Fruit fly (Drosophila melanogaster) whole organism, embryonic: ENCODE measurements around the gene pot.

Experiments
- Ada2b ChIP-seq: fragments of 200-800 bp; sonication (Bioruptor generic); IDR thresholded peaks from 2 replicates; pipeline ENCODE4 v1.3.6; 2022; ENCODE audit warnings: missing biosample characterization, missing genetic modification characterization
- Atf-2 ChIP-seq: fragments of 200-800 bp; sonication (Bioruptor generic); optimal IDR thresholded peaks from 2 replicates; lab custom pipeline; 2016; ENCODE audit warnings: missing biosample characterization, missing genetic modification characterization
- Atf6 ChIP-seq: fragments of 200-800 bp; sonication (Bioruptor generic); IDR thresholded peaks from 2 replicates; pipeline ENCODE4 v1.3.6; 2022; ENCODE audit warnings: missing biosample characterization, missing genetic modification characterization
- CG10366 ChIP-seq: fragments of 200-800 bp; sonication (Bioruptor generic); IDR thresholded peaks from 2 replicates; pipeline ENCODE4 v1.3.6; 2022; ENCODE audit warnings: missing biosample characterization, missing genetic modification characterization
- CG10462 ChIP-seq: fragments of 200-800 bp; sonication (Bioruptor generic); optimal IDR thresholded peaks from 2 replicates; lab custom pipeline; 2016; ENCODE audit warnings: missing biosample characterization, missing genetic modification characterization
- CG10654 ChIP-seq: fragments of 200-800 bp; sonication (Bioruptor generic); optimal IDR thresholded peaks from 2 replicates; lab custom pipeline; 2016; ENCODE audit warnings: missing biosample characterization, missing genetic modification characterization
- CG12104 ChIP-seq: fragments of 200-800 bp; sonication (Bioruptor generic); optimal IDR thresholded peaks from 3 replicates; lab custom pipeline; 2016; ENCODE audit warnings: missing biosample characterization, missing genetic modification characterization
- CG15601 ChIP-seq: fragments of 200-800 bp; sonication (Bioruptor generic); optimal IDR thresholded peaks from 3 replicates; lab custom pipeline; 2019; ENCODE audit warnings: missing biosample characterization, mild to moderate bottlenecking, missing genetic modification characterization, moderate library complexity
- CG1647 ChIP-seq: fragments of 200-800 bp; sonication (Bioruptor generic); optimal IDR thresholded peaks from 3 replicates; lab custom pipeline; 2016; ENCODE audit warnings: missing biosample characterization, missing genetic modification characterization
- CG17802 ChIP-seq: fragments of 200-800 bp; sonication (Bioruptor generic); optimal IDR thresholded peaks from 2 replicates; lab custom pipeline; 2018; ENCODE audit warnings: missing biosample characterization, mild to moderate bottlenecking, missing genetic modification characterization, moderate library complexity
- CG2120 ChIP-seq: fragments of 200-800 bp; sonication (Bioruptor generic); optimal IDR thresholded peaks from 3 replicates; lab custom pipeline; 2016; ENCODE audit warnings: missing biosample characterization, missing genetic modification characterization
- CG2678 ChIP-seq: fragments of 200-800 bp; sonication (Bioruptor generic); optimal IDR thresholded peaks from 3 replicates; lab custom pipeline; 2019; ENCODE audit warnings: missing biosample characterization, mild to moderate bottlenecking, missing genetic modification characterization, moderate library complexity
- CG30020 ChIP-seq: fragments of 200-800 bp; optimal IDR thresholded peaks from 2 replicates; lab custom pipeline; 2019; ENCODE audit warnings: missing biosample characterization, mild to moderate bottlenecking, missing genetic modification characterization, moderate library complexity
- CG31441 ChIP-seq: fragments of 200-800 bp; sonication (Bioruptor generic); IDR thresholded peaks from 2 replicates; pipeline ENCODE4 v1.3.6; 2022; ENCODE audit warnings: missing biosample characterization, missing genetic modification characterization
- CG33213 ChIP-seq: fragments of 200-800 bp; sonication (Bioruptor generic); optimal IDR thresholded peaks from 3 replicates; lab custom pipeline; 2016; ENCODE audit warnings: missing biosample characterization, missing genetic modification characterization
- CG42726 ChIP-seq: fragments of 200-800 bp; sonication (Bioruptor generic); IDR thresholded peaks from 2 replicates; pipeline ENCODE4 v1.3.6; 2022; ENCODE audit warnings: missing biosample characterization, missing genetic modification characterization; ENCODE audit not compliant: partially characterized antibody
- CG4328 ChIP-seq: fragments of 200-800 bp; sonication (Bioruptor generic); optimal IDR thresholded peaks from 3 replicates; lab custom pipeline; 2017; ENCODE audit warnings: missing biosample characterization, missing genetic modification reagents, missing genetic modification characterization
- CG5245 ChIP-seq: fragments of 200-800 bp; sonication (Bioruptor generic); optimal IDR thresholded peaks from 3 replicates; lab custom pipeline; 2016; ENCODE audit warnings: missing biosample characterization, missing genetic modification characterization
- CG6254 ChIP-seq: fragments of 200-800 bp; sonication (Bioruptor generic); optimal IDR thresholded peaks from 3 replicates; lab custom pipeline; 2017; ENCODE audit warnings: mild to moderate bottlenecking, missing biosample characterization, missing genetic modification reagents, missing genetic modification characterization
- CG6813 ChIP-seq: fragments of 200-800 bp; sonication (Bioruptor generic); optimal IDR thresholded peaks from 2 replicates; lab custom pipeline; 2017; ENCODE audit warnings: missing biosample characterization, missing genetic modification characterization, mild to moderate bottlenecking, moderate library complexity, missing genetic modification reagents
- CG7786 ChIP-seq: fragments of 200-800 bp; sonication (Bioruptor generic); optimal IDR thresholded peaks from 2 replicates; lab custom pipeline; 2016; ENCODE audit warnings: missing biosample characterization, missing genetic modification characterization
- CG8478 ChIP-seq: fragments of >200 bp; optimal IDR thresholded peaks from 2 replicates; lab custom pipeline; 2018
- CG9876 ChIP-seq: fragments of 200-800 bp; sonication (Bioruptor generic); optimal IDR thresholded peaks from 2 replicates; lab custom pipeline; 2016; ENCODE audit warnings: missing biosample characterization, missing genetic modification characterization
- CTCF ChIP-seq: fragments of 200-800 bp; sonication (Bioruptor generic); optimal IDR thresholded peaks from 2 replicates; lab custom pipeline; 2017; ENCODE audit warnings: missing biosample characterization, mild to moderate bottlenecking, missing genetic modification characterization, moderate library complexity
- Chrac-16 ChIP-seq: fragments of 200-800 bp; sonication (Bioruptor generic); optimal IDR thresholded peaks from 3 replicates; lab custom pipeline; 2016; ENCODE audit warnings: missing biosample characterization, missing genetic modification characterization
- D19B ChIP-seq: fragments of 200-800 bp; sonication (Bioruptor generic); optimal IDR thresholded peaks from 2 replicates; lab custom pipeline; 2017; ENCODE audit warnings: missing biosample characterization, mild to moderate bottlenecking, missing genetic modification characterization
- Ets97D ChIP-seq: fragments of 200-800 bp; sonication (Bioruptor generic); optimal IDR thresholded peaks from 3 replicates; lab custom pipeline; 2016; ENCODE audit warnings: missing biosample characterization, missing genetic modification characterization
- Fer2 ChIP-seq: fragments of 200-800 bp; sonication (Bioruptor generic); optimal IDR thresholded peaks from 2 replicates; lab custom pipeline; 2018; ENCODE audit warnings: missing biosample characterization, mild to moderate bottlenecking, missing genetic modification characterization, moderate library complexity
- Hand ChIP-seq: fragments of 200-800 bp; sonication (Bioruptor generic); optimal IDR thresholded peaks from 2 replicates; lab custom pipeline; 2017; ENCODE audit warnings: mild to moderate bottlenecking, missing biosample characterization, missing genetic modification reagents, missing genetic modification characterization
- Hr3 ChIP-seq: fragments of 200-800 bp; sonication (Bioruptor generic); optimal IDR thresholded peaks from 3 replicates; lab custom pipeline; 2016; ENCODE audit warnings: missing biosample characterization, missing genetic modification characterization
- Lim3 ChIP-seq: fragments of 200-800 bp; sonication (Bioruptor generic); IDR thresholded peaks from 2 replicates; pipeline ENCODE4 v1.3.6; 2022; ENCODE audit warnings: missing biosample characterization, missing genetic modification characterization
- Neu2 ChIP-seq: fragments of 200-800 bp; sonication (Bioruptor generic); optimal IDR thresholded peaks from 3 replicates; lab custom pipeline; 2016; ENCODE audit warnings: missing biosample characterization, missing genetic modification characterization, borderline replicate concordance
- Rfx ChIP-seq: fragments of 200-800 bp; sonication (Bioruptor generic); IDR thresholded peaks from 2 replicates; pipeline ENCODE4 v1.3.6; 2022; ENCODE audit warnings: missing biosample characterization, missing genetic modification characterization
- al ChIP-seq: fragments of 200-800 bp; sonication (Bioruptor generic); IDR thresholded peaks from 2 replicates; pipeline ENCODE4 v1.3.6; 2022; ENCODE audit warnings: missing biosample characterization, missing genetic modification characterization
- bigmax ChIP-seq: fragments of 200-800 bp; sonication (Bioruptor generic); optimal IDR thresholded peaks from 2 replicates; lab custom pipeline; 2018; ENCODE audit warnings: missing biosample characterization, mild to moderate bottlenecking, missing genetic modification characterization
- caup ChIP-seq: fragments of 200-800 bp; sonication (Bioruptor generic); optimal IDR thresholded peaks from 3 replicates; lab custom pipeline; 2017; ENCODE audit warnings: missing biosample characterization, mild to moderate bottlenecking, missing genetic modification characterization, moderate library complexity; ENCODE audit not compliant: severe bottlenecking
- dpn ChIP-seq, 2 experiments: fragments of 200-800 bp; sonication (Bioruptor generic); optimal IDR thresholded peaks; 3 replicates each; lab custom pipeline; 2016; ENCODE audit warnings: missing biosample characterization in 2 of 2, missing genetic modification characterization in 2 of 2
- en ChIP-seq: fragments of 200-800 bp; sonication (Bioruptor generic); optimal IDR thresholded peaks from 2 replicates; lab custom pipeline; 2016; ENCODE audit warnings: missing biosample characterization, missing genetic modification characterization
- esg ChIP-seq: fragments of 200-800 bp; sonication (Bioruptor generic); conservative IDR thresholded peaks from 2 replicates; pipeline ENCODE4 v1.3.6; 2022; ENCODE audit warnings: missing biosample characterization, missing genetic modification characterization
- fd64A ChIP-seq: fragments of 200-800 bp; sonication (Bioruptor generic); optimal IDR thresholded peaks from 3 replicates; lab custom pipeline; 2018; ENCODE audit warnings: missing biosample characterization, mild to moderate bottlenecking, missing genetic modification characterization
- kah ChIP-seq: fragments of 200-800 bp; sonication (Bioruptor generic); optimal IDR thresholded peaks from 2 replicates; lab custom pipeline; 2018; ENCODE audit warnings: missing biosample characterization, mild to moderate bottlenecking, missing genetic modification characterization
- nmo ChIP-seq: fragments of 200-800 bp; sonication (Bioruptor generic); optimal IDR thresholded peaks from 2 replicates; lab custom pipeline; 2018; ENCODE audit warnings: missing biosample characterization, mild to moderate bottlenecking, missing genetic modification characterization, moderate library complexity
- p53 ChIP-seq: fragments of 200-800 bp; sonication (Bioruptor generic); optimal IDR thresholded peaks from 2 replicates; lab custom pipeline; 2016; ENCODE audit warnings: missing biosample characterization, missing genetic modification characterization
- pan ChIP-seq, 4 experiments: fragments of >200 bp in 3 of 4; fragments of 200-800 bp in 1 of 4; sonication (Bioruptor generic) in 1 of 4; optimal IDR thresholded peaks in 3 of 4; IDR thresholded peaks in 1 of 4; 2 replicates each; pipeline versions ENCODE4 v1.3.6 to Lab custom; 2017 to 2022; ENCODE audit warnings: missing biosample characterization in 2 of 4, missing genetic modification characterization in 2 of 4, mixed read lengths in 1 of 4
- pho ChIP-seq: fragments of 200-800 bp; sonication (Bioruptor generic); optimal IDR thresholded peaks from 2 replicates; lab custom pipeline; 2016; ENCODE audit warnings: missing biosample characterization, missing genetic modification characterization
- seq ChIP-seq: fragments of 200-800 bp; sonication (Bioruptor generic); IDR thresholded peaks from 2 replicates; pipeline ENCODE4 v1.3.6; 2022; ENCODE audit warnings: missing biosample characterization, missing genetic modification characterization
- sima ChIP-seq: fragments of 200-800 bp; sonication (Bioruptor generic); optimal IDR thresholded peaks from 2 replicates; lab custom pipeline; 2016; ENCODE audit warnings: missing biosample characterization, missing genetic modification characterization
- slou ChIP-seq: fragments of 200-800 bp; sonication (Bioruptor generic); optimal IDR thresholded peaks from 3 replicates; lab custom pipeline; 2016; ENCODE audit warnings: missing biosample characterization, missing genetic modification characterization
- z ChIP-seq: fragments of 200-800 bp; sonication (Bioruptor generic); IDR thresholded peaks from 3 replicates; pipeline ENCODE4 v1.3.6; 2022; ENCODE audit warnings: missing biosample characterization, missing genetic modification characterization

pot gene

dm6 chrX:11857522-11858438 is 59.3 kb downstream of the pot start (continued):
- TF ChIP-seq esg (GFP tag; lab: Robert Waterston, UW) (peak; percentile 51), D19B (GFP tag; lab: Kevin White, UChicago) (no peak), CG31441 (GFP tag; lab: Robert Waterston, UW) (peak; percentile 91), Ada2b (peak; percentile 71), seq (GFP tag; lab: Robert Waterston, UW) (0 out of 2 replicates have a peak, but pooled peaks have one; percentile 17), CG10366 (GFP tag; lab: Robert Waterston, UW) (peak; percentile 78), CG6254 (GFP tag; lab: Kevin White, UChicago) (peak; percentile 36), pan (optimal IDR thresholded peaks at IDR 0.05; lab: Kevin White, UChicago) (no peak), pan (GFP tag; optimal IDR thresholded peaks at IDR 0.05 in 1 of 2, IDR thresholded peaks at IDR 0.05 in 1 of 2) (peak in 1 of 2 experiments; percentile 92), CG4328 (GFP tag; lab: Kevin White, UChicago) (no peak), nmo (peak; percentile 90), CTCF (GFP tag; lab: Kevin White, UChicago) (peak; percentile 55), Atf6 (peak; percentile 20; the same call in 1 of the 2 replicates), CG1647 (peak; percentile 46), fd64A (peak; percentile 69), z (GFP tag; lab: Robert Waterston, UW) (0 out of 3 replicates have a peak, but pooled peaks have one; percentile 6), Chrac-16 (GFP tag; lab: Kevin White, UChicago) (peak; percentile 54), CG42726 (GFP tag; lab: Robert Waterston, UW) (no peak), CG10462 (GFP tag; lab: Kevin White, UChicago) (peak; percentile 34), Lim3 (no peak), CG5245 (peak; percentile 65), Ets97D (GFP tag; lab: Kevin White, UChicago) (peak; percentile 52), CG15601 (tag; lab: Kevin White, UChicago) (peak; percentile 87), slou (GFP tag; lab: Kevin White, UChicago) (peak; percentile 49), CG8478 (lab: Kevin White, UChicago) (no peak), Neu2 (no peak), pho (no peak), sima (GFP tag; lab: Kevin White, UChicago) (peak; percentile 9), CG2120 (GFP tag; lab: Kevin White, UChicago) (peak; percentile 49), Atf-2 (GFP tag; lab: Kevin White, UChicago) (peak; percentile 9), Rfx (peak; percentile 84), CG33213 (peak; percentile 21), CG7786 (GFP tag; lab: Kevin White, UChicago) (no peak), CG30020 (tag; lab: Kevin White, UChicago) (peak; percentile 49), Fer2 (tag; lab: Kevin White, UChicago) (no peak), Hr3 (GFP tag; lab: Kevin White, UChicago) (peak; percentile 22), CG10654 (peak; percentile 34), CG12104 (peak; percentile 18), CG6813 (peak; percentile 26), CG2678 (tag; lab: Kevin White, UChicago) (peak; percentile 86), en (GFP tag; lab: Kevin White, UChicago) (peak; percentile 52), CG9876 (GFP tag; lab: Kevin White, UChicago) (no peak), CG17802 (tag; lab: Kevin White, UChicago) (peak; percentile 40), Hand (GFP tag; lab: Kevin White, UChicago) (no peak), dpn (GFP tag; optimal IDR thresholded peaks at IDR 0.05; lab: Kevin White, UChicago) (peak; percentile 62 to 79), p53 (GFP tag; lab: Kevin White, UChicago) (no peak), kah (peak; percentile 49), caup (peak; percentile 23), bigmax (GFP tag; lab: Kevin White, UChicago) (no peak), al (GFP tag; lab: Robert Waterston, UW) (0 out of 2 replicates have a peak, but pooled peaks have one; percentile 30)
